Fruit fly (Drosophila melanogaster) whole organism, embryonic: ENCODE results near the gene Vm26Ac.
A peak's percentile ranks its signal among the peaks of the same experiment; 100 is the strongest.

ENCODE experiments used
- Atf6 ChIP-seq: fragments of 200-800 bp; sonication (Bioruptor generic); IDR thresholded peaks from 2 replicates; pipeline ENCODE4 v1.3.6; 2022; ENCODE audit warnings: missing biosample characterization, missing genetic modification characterization
- CG1024 ChIP-seq: fragments of 200-800 bp; sonication (Bioruptor generic); IDR thresholded peaks from 2 replicates; pipeline ENCODE4 v1.3.6; 2022; ENCODE audit warnings: missing biosample characterization, missing genetic modification characterization
- CG11398 ChIP-seq: fragments of 200-800 bp; sonication (Bioruptor generic); optimal IDR thresholded peaks from 2 replicates; lab custom pipeline; 2016; ENCODE audit warnings: missing biosample characterization, missing genetic modification characterization
- CG12071 ChIP-seq: fragments of 200-800 bp; sonication (Bioruptor generic); optimal IDR thresholded peaks from 3 replicates; lab custom pipeline; 2018; ENCODE audit warnings: missing biosample characterization, mild to moderate bottlenecking, missing genetic modification characterization
- CG12391 ChIP-seq: fragments of 200-800 bp; sonication (Bioruptor generic); optimal IDR thresholded peaks from 3 replicates; lab custom pipeline; 2018; ENCODE audit warnings: missing biosample characterization, mild to moderate bottlenecking, missing genetic modification characterization, moderate library complexity
- CG13894 ChIP-seq: fragments of 200-800 bp; sonication (Bioruptor generic); optimal IDR thresholded peaks from 3 replicates; lab custom pipeline; 2018; ENCODE audit warnings: missing biosample characterization, mild to moderate bottlenecking, missing genetic modification characterization, moderate library complexity
- CG14050 ChIP-seq: fragments of 200-800 bp; sonication (Bioruptor generic); IDR thresholded peaks from 3 replicates; pipeline ENCODE4 v1.3.6; 2022; ENCODE audit warnings: missing biosample characterization, missing genetic modification characterization
- CG14710 ChIP-seq: fragments of 200-800 bp; sonication (Bioruptor generic); optimal IDR thresholded peaks from 3 replicates; lab custom pipeline; 2019; ENCODE audit warnings: missing biosample characterization, mild to moderate bottlenecking, missing genetic modification characterization, moderate library complexity
- CG15514 ChIP-seq: fragments of 200-800 bp; sonication (Bioruptor generic); optimal IDR thresholded peaks from 3 replicates; lab custom pipeline; 2017; ENCODE audit warnings: missing biosample characterization, missing genetic modification characterization, mild to moderate bottlenecking, moderate library complexity, missing genetic modification reagents
- CG17385 ChIP-seq: fragments of 200-800 bp; sonication (Bioruptor generic); optimal IDR thresholded peaks from 3 replicates; lab custom pipeline; 2018; ENCODE audit warnings: missing biosample characterization, mild to moderate bottlenecking, missing genetic modification characterization
- CG17912 ChIP-seq: fragments of 200-800 bp; sonication (Bioruptor generic); optimal IDR thresholded peaks from 2 replicates; lab custom pipeline; 2018; ENCODE audit warnings: missing biosample characterization, mild to moderate bottlenecking, missing genetic modification characterization
- CG18476 ChIP-seq: fragments of 200-800 bp; sonication (Bioruptor generic); optimal IDR thresholded peaks from 2 replicates; lab custom pipeline; 2016; ENCODE audit warnings: missing biosample characterization, mild to moderate bottlenecking, missing genetic modification characterization
- CG18764 ChIP-seq: fragments of 200-800 bp; sonication (Bioruptor generic); optimal IDR thresholded peaks from 3 replicates; lab custom pipeline; 2016; ENCODE audit warnings: missing biosample characterization, missing genetic modification characterization
- CG4424 ChIP-seq: fragments of 200-800 bp; sonication (Bioruptor generic); optimal IDR thresholded peaks from 3 replicates; lab custom pipeline; 2016; ENCODE audit warnings: missing biosample characterization, missing genetic modification characterization
- CG4730 ChIP-seq: fragments of 200-800 bp; sonication (Bioruptor generic); IDR thresholded peaks from 2 replicates; pipeline ENCODE4 v1.3.6; 2022; ENCODE audit warnings: missing biosample characterization, missing genetic modification characterization
- CG5245 ChIP-seq: fragments of 200-800 bp; sonication (Bioruptor generic); optimal IDR thresholded peaks from 3 replicates; lab custom pipeline; 2016; ENCODE audit warnings: missing biosample characterization, missing genetic modification characterization
- CG6854 ChIP-seq: fragments of 200-800 bp; sonication (Bioruptor generic); optimal IDR thresholded peaks from 3 replicates; lab custom pipeline; 2017; ENCODE audit warnings: missing biosample characterization, mild to moderate bottlenecking, missing genetic modification characterization
- CG7271 ChIP-seq: fragments of 200-800 bp; sonication (Bioruptor generic); optimal IDR thresholded peaks from 2 replicates; lab custom pipeline; 2018; ENCODE audit warnings: missing biosample characterization, mild to moderate bottlenecking, missing genetic modification characterization, moderate library complexity
- Chrac-16 ChIP-seq: fragments of 200-800 bp; sonication (Bioruptor generic); optimal IDR thresholded peaks from 3 replicates; lab custom pipeline; 2016; ENCODE audit warnings: missing biosample characterization, missing genetic modification characterization
- CoRest ChIP-seq: fragments of 200-800 bp; sonication (Bioruptor generic); optimal IDR thresholded peaks from 3 replicates; lab custom pipeline; 2018; ENCODE audit warnings: missing biosample characterization, mild to moderate bottlenecking, missing genetic modification characterization, moderate library complexity
- D ChIP-seq, 2 experiments: fragments of 200-800 bp in 1 of 2; fragments of >200 bp in 1 of 2; sonication (Bioruptor generic) in 1 of 2; optimal IDR thresholded peaks; 2 replicates in 1 of 2; 3 replicates in 1 of 2; lab custom pipeline; 2017; ENCODE audit warnings: mild to moderate bottlenecking in 1 of 2, missing biosample characterization in 1 of 2, missing genetic modification characterization in 1 of 2, missing genetic modification reagents in 1 of 2
- Dip3 ChIP-seq: fragments of 200-800 bp; sonication (Bioruptor generic); optimal IDR thresholded peaks from 3 replicates; lab custom pipeline; 2016; ENCODE audit warnings: missing biosample characterization, missing genetic modification characterization
- Fer3 ChIP-seq: fragments of 200-800 bp; sonication (Bioruptor generic); optimal IDR thresholded peaks from 2 replicates; lab custom pipeline; 2018; ENCODE audit warnings: missing biosample characterization, mild to moderate bottlenecking, missing genetic modification characterization, moderate library complexity
- GATAe ChIP-seq: fragments of 200-800 bp; sonication (Bioruptor generic); conservative IDR thresholded peaks from 2 replicates; pipeline ENCODE4 v1.3.6; 2022; ENCODE audit warnings: missing biosample characterization, missing genetic modification characterization
- Gug ChIP-seq: fragments of 200-800 bp; sonication (Bioruptor generic); IDR thresholded peaks from 4 replicates; pipeline ENCODE4 v1.3.6; 2022; ENCODE audit warnings: missing biosample characterization, missing genetic modification characterization
- Neu2 ChIP-seq: fragments of 200-800 bp; sonication (Bioruptor generic); optimal IDR thresholded peaks from 3 replicates; lab custom pipeline; 2016; ENCODE audit warnings: missing biosample characterization, missing genetic modification characterization, borderline replicate concordance
- Oli ChIP-seq: fragments of 200-800 bp; sonication (Bioruptor generic); optimal IDR thresholded peaks from 2 replicates; lab custom pipeline; 2018; ENCODE audit warnings: missing biosample characterization, mild to moderate bottlenecking, missing genetic modification characterization, moderate library complexity
- Spps ChIP-seq: fragments of 200-800 bp; sonication (Bioruptor generic); optimal IDR thresholded peaks from 2 replicates; lab custom pipeline; 2018; ENCODE audit warnings: missing biosample characterization, mild to moderate bottlenecking, missing genetic modification characterization
- Trl ChIP-seq, 3 experiments: fragments of >200 bp in 2 of 3; fragments of 200-800 bp in 1 of 3; sonication (Bioruptor generic) in 1 of 3; optimal IDR thresholded peaks; 2 replicates in 1 of 3; 3 replicates in 2 of 3; lab custom pipeline; 2016 to 2017; ENCODE audit warnings: missing biosample characterization in 1 of 3, missing genetic modification characterization in 1 of 3
- Vsx1 ChIP-seq: fragments of 200-800 bp; sonication (Bioruptor generic); optimal IDR thresholded peaks from 2 replicates; lab custom pipeline; 2017; ENCODE audit warnings: missing biosample characterization, mild to moderate bottlenecking, missing genetic modification characterization, missing genetic modification reagents
- bigmax ChIP-seq: fragments of 200-800 bp; sonication (Bioruptor generic); optimal IDR thresholded peaks from 2 replicates; lab custom pipeline; 2018; ENCODE audit warnings: missing biosample characterization, mild to moderate bottlenecking, missing genetic modification characterization
- cato ChIP-seq: fragments of 200-800 bp; sonication (Bioruptor generic); optimal IDR thresholded peaks from 2 replicates; lab custom pipeline; 2016; ENCODE audit warnings: missing biosample characterization, missing genetic modification characterization, borderline replicate concordance
- chif ChIP-seq, 2 experiments: fragments of 200-800 bp; sonication (Bioruptor generic); optimal IDR thresholded peaks; 3 replicates each; lab custom pipeline; 2016; ENCODE audit warnings: missing biosample characterization in 2 of 2, missing genetic modification characterization in 2 of 2
- ci ChIP-seq: fragments of 200-800 bp; sonication (Bioruptor generic); IDR thresholded peaks from 3 replicates; pipeline ENCODE4 v1.3.6; 2022; ENCODE audit warnings: missing biosample characterization, missing genetic modification characterization
- dan ChIP-seq: fragments of 200-800 bp; sonication (Bioruptor generic); IDR thresholded peaks from 2 replicates; pipeline ENCODE4 v1.3.6; 2022; ENCODE audit warnings: missing biosample characterization, missing genetic modification characterization
- dmrt11E ChIP-seq: fragments of 200-800 bp; sonication (Bioruptor generic); optimal IDR thresholded peaks from 3 replicates; lab custom pipeline; 2018; ENCODE audit warnings: missing biosample characterization, mild to moderate bottlenecking, missing genetic modification characterization, moderate library complexity
- emc ChIP-seq: fragments of 200-800 bp; sonication (Bioruptor generic); optimal IDR thresholded peaks from 2 replicates; lab custom pipeline; 2016; ENCODE audit warnings: missing biosample characterization, missing genetic modification characterization
- ewg ChIP-seq: fragments of 200-800 bp; sonication (Bioruptor generic); optimal IDR thresholded peaks from 3 replicates; lab custom pipeline; 2017; ENCODE audit warnings: mild to moderate bottlenecking, missing biosample characterization, missing genetic modification reagents, missing genetic modification characterization
- fd3F ChIP-seq: fragments of 200-800 bp; sonication (Bioruptor generic); optimal IDR thresholded peaks from 2 replicates; lab custom pipeline; 2018; ENCODE audit warnings: missing biosample characterization, mild to moderate bottlenecking, missing genetic modification characterization, moderate library complexity
- ind ChIP-seq: fragments of 200-800 bp; sonication (Bioruptor generic); optimal IDR thresholded peaks from 3 replicates; lab custom pipeline; 2016; ENCODE audit warnings: missing biosample characterization, missing genetic modification characterization
- nom ChIP-seq: fragments of 200-800 bp; sonication (Bioruptor generic); optimal IDR thresholded peaks from 2 replicates; lab custom pipeline; 2017; ENCODE audit warnings: missing biosample characterization, missing genetic modification characterization, mild to moderate bottlenecking, moderate library complexity, missing genetic modification reagents
- pan ChIP-seq, 4 experiments: fragments of >200 bp in 3 of 4; fragments of 200-800 bp in 1 of 4; sonication (Bioruptor generic) in 1 of 4; optimal IDR thresholded peaks in 3 of 4; IDR thresholded peaks in 1 of 4; 2 replicates each; pipeline versions ENCODE4 v1.3.6 to Lab custom; 2017 to 2022; ENCODE audit warnings: missing biosample characterization in 2 of 4, missing genetic modification characterization in 2 of 4, mixed read lengths in 1 of 4
- sc ChIP-seq, 3 experiments: fragments of >200 bp in 2 of 3; fragments of 200-800 bp in 1 of 3; sonication (Bioruptor generic) in 1 of 3; optimal IDR thresholded peaks; 2 replicates in 2 of 3; 3 replicates in 1 of 3; lab custom pipeline; 2017; ENCODE audit warnings: mild to moderate bottlenecking in 1 of 3, missing biosample characterization in 1 of 3, missing genetic modification characterization in 1 of 3, missing genetic modification reagents in 1 of 3
- slbo ChIP-seq: fragments of 200-800 bp; sonication (Bioruptor generic); IDR thresholded peaks from 2 replicates; pipeline ENCODE4 v1.3.6; 2022; ENCODE audit warnings: missing biosample characterization, missing genetic modification characterization
- so ChIP-seq: fragments of 200-800 bp; sonication (Bioruptor generic); IDR thresholded peaks from 3 replicates; pipeline ENCODE4 v1.3.6; 2022; ENCODE audit warnings: missing biosample characterization, missing genetic modification characterization
- wdn ChIP-seq: fragments of 200-800 bp; sonication (Bioruptor generic); IDR thresholded peaks from 2 replicates; pipeline ENCODE4 v1.3.6; 2022; ENCODE audit warnings: missing biosample characterization, missing genetic modification characterization
- zen2 ChIP-seq: fragments of 200-800 bp; sonication (Bioruptor generic); IDR thresholded peaks from 3 replicates; pipeline ENCODE4 v1.3.6; 2022; ENCODE audit warnings: missing biosample characterization, missing genetic modification characterization; ENCODE audit not compliant: partially characterized antibody

Vm26Ac gene

dm6 chr2L:5974122-5974521 is 15.7 kb upstream of the Vm26Ac start (continued):
- TF ChIP-seq chif (GFP tag; optimal IDR thresholded peaks at IDR 0.05; lab: Kevin White, UChicago), result no peak
- TF ChIP-seq fd3F (GFP tag; lab: Kevin White, UChicago), result peak; percentile 54
- TF ChIP-seq Oli (tag; lab: Kevin White, UChicago), result no peak
- TF ChIP-seq Spps, result peak; percentile 6
- peak; percentile 31 for TF ChIP-seq Dip3 (GFP tag; lab: Kevin White, UChicago)
- peak; percentile 34 for TF ChIP-seq CoRest (tag; lab: Kevin White, UChicago)
- peak; percentile 45; the same call in 1 of the 2 replicates for TF ChIP-seq CG1024 (GFP tag; lab: Robert Waterston, UW)
- peak; percentile 11 for TF ChIP-seq bigmax (GFP tag; lab: Kevin White, UChicago)
- peak; percentile 43 for TF ChIP-seq CG14710
- peak; percentile 84 for TF ChIP-seq CG12071
- TF ChIP-seq CG5245 (GFP tag; lab: Kevin White, UChicago), result no peak
- no peak for TF ChIP-seq dan
- TF ChIP-seq dmrt11E (tag; lab: Kevin White, UChicago), result peak; percentile 33
- no peak for TF ChIP-seq sc (optimal IDR thresholded peaks at IDR 0.05; lab: Kevin White, UChicago)
- TF ChIP-seq sc (GFP tag; optimal IDR thresholded peaks at IDR 0.05; lab: Kevin White, UChicago), result peak; percentile 55
- no peak for TF ChIP-seq Neu2 (GFP tag; lab: Kevin White, UChicago)
- TF ChIP-seq ind (GFP tag; lab: Kevin White, UChicago), result no peak
- peak; percentile 4 for TF ChIP-seq CG18476 (GFP tag; lab: Kevin White, UChicago)
- TF ChIP-seq CG14050 (GFP tag; lab: Robert Waterston, UW), result peak; percentile 41; the same call in 1 of the 3 replicates
- peak; percentile 61; the same call in 1 of the 2 replicates for TF ChIP-seq Atf6 (GFP tag; lab: Robert Waterston, UW)
- TF ChIP-seq CG6854, result peak; percentile 48
- no peak for TF ChIP-seq CG7271 (tag; lab: Kevin White, UChicago)
- TF ChIP-seq Fer3 (tag; lab: Kevin White, UChicago), result peak; percentile 63
- no peak for TF ChIP-seq GATAe
- peak; percentile 73; the same call in 2 of the 3 replicates for TF ChIP-seq ci (GFP tag; lab: Robert Waterston, UW)
- TF ChIP-seq CG18764 (GFP tag; lab: Kevin White, UChicago), result peak; percentile 63
- no peak for TF ChIP-seq CG11398 (GFP tag; lab: Kevin White, UChicago)
- TF ChIP-seq Chrac-16 (GFP tag; lab: Kevin White, UChicago), result no peak
- peak; percentile 27 for TF ChIP-seq CG13894 (tag; lab: Kevin White, UChicago)
- no peak for TF ChIP-seq nom (GFP tag; lab: Kevin White, UChicago)
- no peak for TF ChIP-seq Trl (optimal IDR thresholded peaks at IDR 0.05; lab: Kevin White, UChicago)
- TF ChIP-seq Trl (GFP tag; optimal IDR thresholded peaks at IDR 0.05; lab: Kevin White, UChicago), result no peak
- TF ChIP-seq Gug (GFP tag; lab: Robert Waterston, UW), result no peak
- peak; percentile 12 for TF ChIP-seq CG4424 (GFP tag; lab: Kevin White, UChicago)
- peak; percentile 26 for TF ChIP-seq CG12391 (tag; lab: Kevin White, UChicago)
- no peak for TF ChIP-seq pan (optimal IDR thresholded peaks at IDR 0.05; lab: Kevin White, UChicago)
- peak in 1 of 2 experiments; percentile 57 for TF ChIP-seq pan (GFP tag; optimal IDR thresholded peaks at IDR 0.05 in 1 of 2, IDR thresholded peaks at IDR 0.05 in 1 of 2)
- TF ChIP-seq CG15514, result peak; percentile 66
- TF ChIP-seq CG4730 (GFP tag; lab: Robert Waterston, UW), result no peak
- no peak for TF ChIP-seq cato (GFP tag; lab: Kevin White, UChicago)
- peak; percentile 86 for TF ChIP-seq Vsx1 (GFP tag; lab: Kevin White, UChicago)
- peak; percentile 49; the same call in 1 of the 2 replicates for TF ChIP-seq wdn (GFP tag; lab: Robert Waterston, UW)
- peak; percentile 26; the same call in 1 of the 2 replicates for TF ChIP-seq slbo
- TF ChIP-seq CG17912 (GFP tag; lab: Kevin White, UChicago), result peak; percentile 61
- TF ChIP-seq emc (GFP tag; lab: Kevin White, UChicago), result no peak
- no peak for TF ChIP-seq zen2
- peak; percentile 14 for TF ChIP-seq ewg (GFP tag; lab: Kevin White, UChicago)
- no peak for TF ChIP-seq D (optimal IDR thresholded peaks at IDR 0.05; lab: Kevin White, UChicago)
- TF ChIP-seq D (GFP tag; optimal IDR thresholded peaks at IDR 0.05; lab: Kevin White, UChicago), result peak; percentile 46
- TF ChIP-seq so (GFP tag; lab: Robert Waterston, UW), result peak; percentile 38; the same call in 1 of the 3 replicates
- peak; percentile 67 for TF ChIP-seq CG17385 (GFP tag; lab: Kevin White, UChicago)
